Fruit fly (Drosophila melanogaster) whole organism: Measurements from ENCODE around the gene CG13004.

Experiments used
- CG8478 ChIP-seq: fragments of >200 bp; optimal IDR thresholded peaks from 2 replicates; lab custom pipeline; 2018; ENCODE audit warnings: inconsistent platforms
- Dll ChIP-seq: fragments of >200 bp; optimal IDR thresholded peaks from 2 replicates; lab custom pipeline; 2017
- EcR ChIP-seq, 2 experiments: fragments of >200 bp; optimal IDR thresholded peaks; 2 replicates each; lab custom pipeline; 2017; ENCODE audit warnings: missing biosample characterization in 2 of 2, missing genetic modification characterization in 2 of 2, missing genetic modification reagents in 2 of 2
- pan ChIP-seq: fragments of >200 bp; optimal IDR thresholded peaks from 2 replicates; lab custom pipeline; 2017
- psq ChIP-seq: fragments of >200 bp; optimal IDR thresholded peaks from 2 replicates; lab custom pipeline; 2017
- usp ChIP-seq: fragments of >200 bp; optimal IDR thresholded peaks from 2 replicates; lab custom pipeline; 2017; ENCODE audit warnings: missing biosample characterization, missing genetic modification characterization, mixed read lengths

The CG13004 gene

dm6 chrX:16783141-16783715, 52.1 kb downstream of the CG13004 start, which contains the start of gene if:
Gene if, minus strand, starts transcription at chrX:16783434.
- TF ChIP-seq Dll (lab: Kevin White, UChicago) = no peak
- TF ChIP-seq psq = no peak
- no peak for TF ChIP-seq usp (GFP tag; lab: Kevin White, UChicago)
- TF ChIP-seq pan (lab: Kevin White, UChicago) = no peak
- TF ChIP-seq EcR (GFP tag; optimal IDR thresholded peaks at IDR 0.05; lab: Kevin White, UChicago) = no peak
- TF ChIP-seq CG8478 = no peak

- no peak for TF ChIP-seq psq
These were observed 53.0 kb downstream of the CG13004 start for dm6 chrX:16782175-16782916.

dm6 chrX:16781055-16781454, 54.3 kb downstream of the CG13004 start:
- TF ChIP-seq EcR (GFP tag; optimal IDR thresholded peaks at IDR 0.05; lab: Kevin White, UChicago) = no peak

dm6 chrX:16780244-16780643, 55.1 kb downstream of the CG13004 start:
- TF ChIP-seq EcR (GFP tag; optimal IDR thresholded peaks at IDR 0.05; lab: Kevin White, UChicago) (no peak), Dll (lab: Kevin White, UChicago) (no peak), CG8478 (no peak), psq (no peak), usp (GFP tag; lab: Kevin White, UChicago) (no peak), pan (lab: Kevin White, UChicago) (no peak)

dm6 chrX:16778138-16778672, 57.1 kb downstream of the CG13004 start:
- TF ChIP-seq EcR (GFP tag; optimal IDR thresholded peaks at IDR 0.05; lab: Kevin White, UChicago) (no peak), pan (lab: Kevin White, UChicago) (no peak), psq (no peak), Dll (lab: Kevin White, UChicago) (no peak), CG8478 (no peak), usp (GFP tag; lab: Kevin White, UChicago) (no peak)
